Worm (Caenorhabditis elegans): ENCODE data around the gene clec-172.

- TF ChIP-seq pha-4 (tag; optimal IDR thresholded peaks at IDR 0.05) (no peak), Y22D7AL.16 (tag; optimal IDR thresholded peaks at IDR 0.05) (no peak), sox-2 (GFP tag; IDR thresholded peaks at IDR 0.05) (no peak), dve-1 (tag; optimal IDR thresholded peaks at IDR 0.05) (no peak), unc-55 (GFP tag; optimal IDR thresholded peaks at IDR 0.05) (no peak), tbx-2 (tag; optimal IDR thresholded peaks at IDR 0.05) (no peak), ets-4 (tag; optimal IDR thresholded peaks at IDR 0.05) (no peak), ahr-1 (tag; optimal IDR thresholded peaks at IDR 0.05) (no peak)
Observed at ce11 chrIV:1565725-1566124, 49.3 kb upstream of the clec-172 start.

Measured in whole organism, late embryonic.